Fruit fly (Drosophila melanogaster): ENCODE results near the gene Atg18b.

DNA sequence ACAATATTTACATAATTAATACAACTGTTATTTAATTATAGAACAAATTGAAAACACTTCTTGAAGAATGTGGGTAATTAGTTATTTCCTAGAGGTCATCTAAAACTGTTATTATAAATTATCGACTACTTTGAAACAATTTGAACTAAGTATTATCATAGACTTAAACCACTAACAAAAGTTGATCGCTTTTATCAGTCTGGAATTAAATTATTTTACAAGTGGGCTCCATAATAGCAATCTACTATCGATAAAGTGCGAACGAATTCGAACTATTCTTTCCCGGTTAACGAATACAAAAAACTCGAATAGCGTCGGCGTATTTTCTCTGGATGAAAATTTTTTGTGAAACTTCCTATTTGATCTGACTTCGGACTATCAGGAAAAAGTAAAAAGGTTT, 16.3 kb upstream of the Atg18b start, which contains the start of gene CG31626:
- TF ChIP-seq CG16779 (tag; optimal IDR thresholded peaks at IDR 0.05), result no peak
- TF ChIP-seq salr (GFP tag; optimal IDR thresholded peaks at IDR 0.05), result no peak
- no peak for TF ChIP-seq CG3032 (tag; optimal IDR thresholded peaks at IDR 0.05)
- no peak for TF ChIP-seq CG6854 (GFP tag; optimal IDR thresholded peaks at IDR 0.05)
- TF ChIP-seq CG8119 (GFP tag; IDR thresholded peaks at IDR 0.05), result no peak
- no peak for TF ChIP-seq CG15336 (GFP tag; IDR thresholded peaks at IDR 0.05)
- TF ChIP-seq Blimp-1 (GFP tag; optimal IDR thresholded peaks at IDR 0.05), result no peak
- no peak for TF ChIP-seq achi (GFP tag; optimal IDR thresholded peaks at IDR 0.05)
- TF ChIP-seq ss (GFP tag; optimal IDR thresholded peaks at IDR 0.05), result no peak
- no peak for TF ChIP-seq lz (GFP tag; optimal IDR thresholded peaks at IDR 0.05)
- no peak for TF ChIP-seq Gug (GFP tag; IDR thresholded peaks at IDR 0.05)
- no peak for TF ChIP-seq Sox102F (GFP tag; optimal IDR thresholded peaks at IDR 0.05)
- no peak for TF ChIP-seq CG7368 (GFP tag; optimal IDR thresholded peaks at IDR 0.05)
- TF ChIP-seq Sox14 (GFP tag; optimal IDR thresholded peaks at IDR 0.05), result no peak

All from whole organism, prepupa.